Worm (Caenorhabditis elegans): Measurements from ENCODE around the gene nhr-91.

DNA sequence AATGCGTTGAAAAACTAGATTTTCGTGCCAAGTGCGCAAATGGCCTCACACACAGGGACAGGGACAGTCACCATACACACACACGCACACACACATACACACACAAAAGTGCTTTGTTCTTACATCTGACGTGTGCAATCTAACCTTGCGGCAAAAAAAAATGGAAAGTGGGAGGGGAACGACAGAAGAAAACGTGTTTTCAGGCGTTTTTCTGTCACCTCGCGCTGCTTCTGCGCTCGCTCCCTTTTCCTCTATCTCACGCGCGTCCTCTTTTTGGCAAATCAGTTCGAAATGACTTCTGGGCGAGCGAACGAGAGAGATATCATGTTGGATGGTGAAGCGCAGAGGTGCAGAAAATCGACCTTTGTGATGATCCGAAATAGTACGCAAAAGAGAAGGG lies 35.1 kb upstream of the nhr-91 start:
- TF ChIP-seq unc-62 (GFP tag; optimal IDR thresholded peaks at IDR 0.05) (no peak), F52B5.7 (tag; optimal IDR thresholded peaks at IDR 0.05) (no peak), madf-10 (tag; optimal IDR thresholded peaks at IDR 0.05) (no peak), B0336.3 (GFP tag; IDR thresholded peaks at IDR 0.05) (no peak), ztf-25 (GFP tag; IDR thresholded peaks at IDR 0.05) (no peak), snpc-4 (GFP tag; optimal IDR thresholded peaks at IDR 0.05) (no peak), snpc-4 (tag; optimal IDR thresholded peaks at IDR 0.05) (no peak), ceh-100 (GFP tag; IDR thresholded peaks at IDR 0.05) (no peak), Y95B8A.8 (GFP tag; IDR thresholded peaks at IDR 0.05) (no peak), zim-3 (tag; optimal IDR thresholded peaks at IDR 0.05) (no peak), dpl-1 (GFP tag; optimal IDR thresholded peaks at IDR 0.05) (no peak), egl-18 (GFP tag; IDR thresholded peaks at IDR 0.05) (no peak)

Measured in whole organism, young adult.